Worm (Caenorhabditis elegans): Measurements from ENCODE around the gene mig-10.

ce11 chrIII:8308238-8308637 is 29.3 kb downstream of the mig-10 start, which contains the start of gene F10E9.4:
- TF ChIP-seq ztf-11 (tag; optimal IDR thresholded peaks at IDR 0.05) (no peak), nhr-237 (tag; optimal IDR thresholded peaks at IDR 0.05) (no peak), ama-1 (optimal IDR thresholded peaks at IDR 0.05) (no peak), ceh-82 (tag; optimal IDR thresholded peaks at IDR 0.05) (no peak), lin-39 (tag; optimal IDR thresholded peaks at IDR 0.05) (no peak), ztf-4 (tag; optimal IDR thresholded peaks at IDR 0.05) (no peak), blmp-1 (tag; optimal IDR thresholded peaks at IDR 0.05; ENCODE audit: insufficient read depth) (no peak), nhr-77 (tag; optimal IDR thresholded peaks at IDR 0.05) (no peak)

Data from whole organism, L2 larva.